Comparison of ENCODE assay signal across 5 worm cellular contexts in the genomic region with DNA sequence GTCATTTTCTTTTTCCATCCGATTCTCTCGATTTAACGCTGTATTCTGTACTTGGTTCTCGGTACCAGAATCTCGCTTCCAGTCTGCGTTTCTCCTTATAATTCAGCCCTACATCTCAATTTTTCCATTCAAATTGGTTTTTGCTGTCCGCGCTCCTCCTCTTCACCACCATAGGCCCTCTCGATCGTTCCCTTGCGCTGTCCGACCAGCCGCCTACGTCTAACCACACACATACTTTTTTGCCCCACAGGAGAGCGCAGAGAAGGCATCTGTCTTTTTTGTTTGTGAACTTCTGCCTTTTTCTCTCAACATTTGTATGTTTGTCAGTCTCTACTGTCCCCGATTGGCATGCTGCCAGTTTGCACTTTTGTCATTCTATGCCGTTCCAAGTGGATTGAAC.
A peak's percentile ranks its signal among the peaks of the same experiment; 100 is the strongest.
TF ChIP-seq lines count a peak whose summit lies in the region.

A gene (plus strand): TSS at position 310 of the 400 bp plus-strand sequence.

TF ChIP-seq in whole organism, L1 larva, 84 proteins besides CTCF, POLR2A, EP300 and RAD21 (continued from another document):
- TF ChIP-seq xbp-1 (tag; optimal IDR thresholded peaks at IDR 0.05; lab: Kevin White, UChicago) (peak; percentile 9), snu-23 (GFP tag; optimal IDR thresholded peaks at IDR 0.05; lab: Kevin White, UChicago) (peak; percentile 70), lin-14 (GFP tag; optimal IDR thresholded peaks at IDR 0.05; lab: Kevin White, UChicago) (peak; percentile 86), nhr-85 (tag; lab: Kevin White, UChicago) (peak; percentile 88), ets-5 (GFP tag; IDR thresholded peaks at IDR 0.05; lab: Robert Waterston, UW) (no peak), nhr-71 (tag; optimal IDR thresholded peaks at IDR 0.05; lab: Kevin White, UChicago) (peak; percentile 54), mdl-1 (tag; optimal IDR thresholded peaks at IDR 0.05; lab: Kevin White, UChicago) (peak in 1 of 2 experiments; percentile 13), nhr-90 (tag; optimal IDR thresholded peaks at IDR 0.05; lab: Kevin White, UChicago; ENCODE audit: poor library complexity) (peak; percentile 29), efl-1 (optimal IDR thresholded peaks at IDR 0.05; lab: Kevin White, UChicago) (peak in 1 of 2 experiments; percentile 18), efl-1 (GFP tag; optimal IDR thresholded peaks at IDR 0.05 in 1 of 2; lab: Kevin White, UChicago) (no peak), ceh-82 (tag; optimal IDR thresholded peaks at IDR 0.05; lab: Kevin White, UChicago) (peak in 2 of 3 experiments; percentile 7 to 17), pag-3 (tag; optimal IDR thresholded peaks at IDR 0.05; lab: Kevin White, UChicago; ENCODE audit: borderline replicate concordance, insufficient read depth) (no peak), skn-1 (tag; optimal IDR thresholded peaks at IDR 0.05; lab: Kevin White, UChicago) (peak; percentile 48), elt-3 (tag; optimal IDR thresholded peaks at IDR 0.05; lab: Kevin White, UChicago) (peak in 1 of 6 experiments; percentile 27), nhr-47 (tag; optimal IDR thresholded peaks at IDR 0.05; lab: Kevin White, UChicago) (peak; percentile 32), egl-27 (tag; optimal IDR thresholded peaks at IDR 0.05; lab: Kevin White, UChicago) (peak in 1 of 2 experiments; percentile 41), mef-2 (tag; optimal IDR thresholded peaks at IDR 0.05; lab: Kevin White, UChicago) (no peak), nhr-19 (GFP tag; conservative IDR thresholded peaks at IDR 0.05; lab: Robert Waterston, UW) (0 out of 2 replicates have a peak, but pooled peaks have one; percentile 12), lsy-2 (tag; optimal IDR thresholded peaks at IDR 0.05; lab: Kevin White, UChicago) (peak in 1 of 2 experiments; percentile 49), ceh-63 (GFP tag; optimal IDR thresholded peaks at IDR 0.05; lab: Kevin White, UChicago) (no peak), ceh-88 (GFP tag; IDR thresholded peaks at IDR 0.05; lab: Robert Waterston, UW) (no peak), ztf-4 (tag; optimal IDR thresholded peaks at IDR 0.05; lab: Kevin White, UChicago) (no peak)

TF ChIP-seq in whole organism, L2 larva, 48 proteins besides CTCF, POLR2A, EP300 and RAD21 (continued from another document):
- TF ChIP-seq sma-9 (GFP tag; optimal IDR thresholded peaks at IDR 0.05; lab: Kevin White, UChicago) (peak; percentile 4), sma-9 (tag; optimal IDR thresholded peaks at IDR 0.05; lab: Kevin White, UChicago) (no peak), F13H6.1 (tag; optimal IDR thresholded peaks at IDR 0.05; lab: Kevin White, UChicago) (peak; percentile 61), sma-3 (GFP tag; optimal IDR thresholded peaks at IDR 0.05; lab: Kevin White, UChicago) (peak; percentile 55), sem-4 (tag; optimal IDR thresholded peaks at IDR 0.05; lab: Kevin White, UChicago) (peak; percentile 19), egl-27 (tag; optimal IDR thresholded peaks at IDR 0.05; lab: Kevin White, UChicago) (peak; percentile 16), ama-1 (optimal IDR thresholded peaks at IDR 0.05; lab: Kevin White, UChicago) (no peak), skn-1 (tag; optimal IDR thresholded peaks at IDR 0.05; lab: Kevin White, UChicago) (no peak), nhr-12 (tag; optimal IDR thresholded peaks at IDR 0.05; lab: Kevin White, UChicago) (no peak), alr-1 (tag; optimal IDR thresholded peaks at IDR 0.05; lab: Kevin White, UChicago) (no peak), elt-3 (tag; optimal IDR thresholded peaks at IDR 0.05; lab: Kevin White, UChicago) (no peak), mdl-1 (tag; optimal IDR thresholded peaks at IDR 0.05; lab: Kevin White, UChicago) (no peak), zag-1 (tag; optimal IDR thresholded peaks at IDR 0.05; lab: Kevin White, UChicago) (no peak), ztf-4 (tag; optimal IDR thresholded peaks at IDR 0.05; lab: Kevin White, UChicago) (no peak), lsy-2 (tag; optimal IDR thresholded peaks at IDR 0.05; lab: Kevin White, UChicago) (peak in 1 of 2 experiments; percentile 1), nhr-25 (tag; optimal IDR thresholded peaks at IDR 0.05; lab: Kevin White, UChicago) (peak; percentile 50), unc-39 (tag; optimal IDR thresholded peaks at IDR 0.05; lab: Kevin White, UChicago) (no peak), nhr-129 (tag; optimal IDR thresholded peaks at IDR 0.05; lab: Kevin White, UChicago) (peak; percentile 55), nhr-237 (tag; optimal IDR thresholded peaks at IDR 0.05; lab: Kevin White, UChicago) (no peak), fos-1 (tag; optimal IDR thresholded peaks at IDR 0.05; lab: Kevin White, UChicago) (peak; percentile 57), ceh-16 (tag; optimal IDR thresholded peaks at IDR 0.05; lab: Kevin White, UChicago) (no peak), ZK546.5 (tag; optimal IDR thresholded peaks at IDR 0.05; lab: Kevin White, UChicago) (no peak), nhr-23 (tag; optimal IDR thresholded peaks at IDR 0.05; lab: Kevin White, UChicago) (no peak), unc-62 (GFP tag; optimal IDR thresholded peaks at IDR 0.05; lab: Kevin White, UChicago) (no peak), aly-2 (tag; optimal IDR thresholded peaks at IDR 0.05; lab: Kevin White, UChicago) (no peak)

TF ChIP-seq in whole organism, L3 larva, 47 proteins besides CTCF, POLR2A, EP300 and RAD21 (continued from another document):
- TF ChIP-seq egl-5 (tag; optimal IDR thresholded peaks at IDR 0.05; lab: Kevin White, UChicago) (peak; percentile 15), lin-15B (tag; optimal IDR thresholded peaks at IDR 0.05; lab: Kevin White, UChicago) (peak; percentile 7)

TF ChIP-seq in whole organism, L4 larva, 104 proteins besides CTCF, POLR2A, EP300 and RAD21 (continued from another document and continues in another):
- TF ChIP-seq T20F7.1 (GFP tag; optimal IDR thresholded peaks at IDR 0.05; lab: Kevin White, UChicago) (no peak), ztf-7 (tag; optimal IDR thresholded peaks at IDR 0.05; lab: Kevin White, UChicago) (no peak), set-16 (GFP tag; IDR thresholded peaks at IDR 0.05; lab: Robert Waterston, UW) (0 out of 2 replicates have a peak, but pooled peaks have one; percentile 20), ctbp-1 (GFP tag; IDR thresholded peaks at IDR 0.05; lab: Robert Waterston, UW) (no peak), R02D3.7 (tag; optimal IDR thresholded peaks at IDR 0.05; lab: Kevin White, UChicago) (no peak), dmd-8 (GFP tag; IDR thresholded peaks at IDR 0.05; lab: Robert Waterston, UW) (no peak), rbr-2 (tag; optimal IDR thresholded peaks at IDR 0.05; lab: Kevin White, UChicago) (peak; percentile 4), snpc-1.2 (GFP tag; IDR thresholded peaks at IDR 0.05; lab: Robert Waterston, UW) (no peak), dmd-6 (GFP tag; IDR thresholded peaks at IDR 0.05; lab: Robert Waterston, UW) (peak; percentile 16; the same call in 1 of the 2 replicates), madf-5 (GFP tag; IDR thresholded peaks at IDR 0.05; lab: Robert Waterston, UW) (no peak), mxl-3 (GFP tag; optimal IDR thresholded peaks at IDR 0.05; lab: Kevin White, UChicago) (peak; percentile 73), hmg-1.1 (GFP tag; IDR thresholded peaks at IDR 0.05; lab: Robert Waterston, UW) (peak; percentile 52; the same call in 1 of the 2 replicates), tra-1 (GFP tag; IDR thresholded peaks at IDR 0.05; lab: Robert Waterston, UW) (no peak), php-3 (GFP tag; IDR thresholded peaks at IDR 0.05; lab: Robert Waterston, UW) (no peak), F49E8.2 (tag; optimal IDR thresholded peaks at IDR 0.05; lab: Kevin White, UChicago; ENCODE audit: borderline replicate concordance) (no peak), fkh-10 (GFP tag; optimal IDR thresholded peaks at IDR 0.05; lab: Kevin White, UChicago) (no peak), egl-43 (GFP tag; IDR thresholded peaks at IDR 0.05; lab: Robert Waterston, UW) (peak; percentile 43; the same call in 1 of the 2 replicates), spr-1 (tag; optimal IDR thresholded peaks at IDR 0.05; lab: Kevin White, UChicago) (no peak), Y75B8A.6 (GFP tag; IDR thresholded peaks at IDR 0.05; lab: Robert Waterston, UW) (no peak), T26A8.4 (GFP tag; IDR thresholded peaks at IDR 0.05; lab: Robert Waterston, UW) (peak; percentile 51; the same call in 1 of the 2 replicates), hlh-30 (tag; optimal IDR thresholded peaks at IDR 0.05; lab: Kevin White, UChicago; ENCODE audit: insufficient read depth) (peak; percentile 53), daf-16 (GFP tag; optimal IDR thresholded peaks at IDR 0.05; lab: Kevin White, UChicago) (no peak), daf-16 (tag; optimal IDR thresholded peaks at IDR 0.05; lab: Kevin White, UChicago) (peak; percentile 48), nhr-6 (tag; optimal IDR thresholded peaks at IDR 0.05; lab: Kevin White, UChicago) (peak; percentile 28), nhr-11 (tag; optimal IDR thresholded peaks at IDR 0.05; lab: Kevin White, UChicago) (no peak), lin-13 (GFP tag; optimal IDR thresholded peaks at IDR 0.05; lab: Kevin White, UChicago) (no peak), unc-130 (GFP tag; optimal IDR thresholded peaks at IDR 0.05; lab: Kevin White, UChicago) (no peak), daf-12 (tag; optimal IDR thresholded peaks at IDR 0.05; lab: Kevin White, UChicago) (no peak), nhr-41 (GFP tag; IDR thresholded peaks at IDR 0.05; lab: Robert Waterston, UW) (no peak), lsy-2 (tag; optimal IDR thresholded peaks at IDR 0.05; lab: Kevin White, UChicago) (peak in 1 of 2 experiments; percentile 44), ZK337.2 (GFP tag; IDR thresholded peaks at IDR 0.05; lab: Robert Waterston, UW) (no peak), mep-1 (tag; optimal IDR thresholded peaks at IDR 0.05; lab: Kevin White, UChicago) (peak; percentile 51), ceh-28 (tag; optimal IDR thresholded peaks at IDR 0.05; lab: Kevin White, UChicago) (no peak), snpc-4 (tag; optimal IDR thresholded peaks at IDR 0.05; lab: Kevin White, UChicago) (no peak), jun-1 (tag; optimal IDR thresholded peaks at IDR 0.05; lab: Kevin White, UChicago) (no peak), arid-1 (GFP tag; conservative IDR thresholded peaks at IDR 0.05; lab: Robert Waterston, UW) (no peak), zip-11 (GFP tag; IDR thresholded peaks at IDR 0.05; lab: Robert Waterston, UW) (no peak), D1046.2 (GFP tag; IDR thresholded peaks at IDR 0.05; lab: Robert Waterston, UW) (no peak), mdt-29 (GFP tag; IDR thresholded peaks at IDR 0.05; lab: Robert Waterston, UW) (no peak), lir-3 (tag; optimal IDR thresholded peaks at IDR 0.05; lab: Kevin White, UChicago) (no peak), mdl-1 (tag; optimal IDR thresholded peaks at IDR 0.05; lab: Kevin White, UChicago) (peak in 1 of 2 experiments; percentile 44), lin-38 (GFP tag; IDR thresholded peaks at IDR 0.05; lab: Robert Waterston, UW) (no peak)

TF ChIP-seq in whole organism, young adult, 124 proteins besides CTCF, POLR2A, EP300 and RAD21 (continued from another document and continues in another):
- TF ChIP-seq hrde-1 (tag; optimal IDR thresholded peaks at IDR 0.05; lab: Kevin White, UChicago; ENCODE audit: borderline replicate concordance), result no peak
- no peak for TF ChIP-seq Y53F4B.3 (GFP tag; IDR thresholded peaks at IDR 0.05; lab: Robert Waterston, UW)
- TF ChIP-seq snpc-3.4 (tag; optimal IDR thresholded peaks at IDR 0.05; lab: Kevin White, UChicago), result no peak
- TF ChIP-seq attf-6 (GFP tag; IDR thresholded peaks at IDR 0.05; lab: Robert Waterston, UW), result no peak
- TF ChIP-seq rec-8 (tag; optimal IDR thresholded peaks at IDR 0.05; lab: Kevin White, UChicago), result no peak
- peak; percentile 62; the same call in 1 of the 2 replicates for TF ChIP-seq lin-26 (GFP tag; IDR thresholded peaks at IDR 0.05; lab: Robert Waterston, UW)
- TF ChIP-seq lag-1 (GFP tag; IDR thresholded peaks at IDR 0.05; lab: Robert Waterston, UW), result no peak
- no peak for TF ChIP-seq snpc-4 (GFP tag; optimal IDR thresholded peaks at IDR 0.05; lab: Kevin White, UChicago)
- TF ChIP-seq snpc-4 (tag; optimal IDR thresholded peaks at IDR 0.05; lab: Kevin White, UChicago), result peak in 3 of 4 experiments; percentile 9 to 29 (median 11)
- TF ChIP-seq let-526 (GFP tag; IDR thresholded peaks at IDR 0.05; lab: Robert Waterston, UW), result no peak
- no peak for TF ChIP-seq F33H1.4 (GFP tag; IDR thresholded peaks at IDR 0.05; lab: Robert Waterston, UW)
- TF ChIP-seq ztf-18 (tag; optimal IDR thresholded peaks at IDR 0.05; lab: Kevin White, UChicago), result no peak
- TF ChIP-seq madf-6 (GFP tag; IDR thresholded peaks at IDR 0.05; lab: Robert Waterston, UW), result no peak
- no peak for TF ChIP-seq aptf-3 (GFP tag; IDR thresholded peaks at IDR 0.05; lab: Robert Waterston, UW)
- TF ChIP-seq chd-7 (tag; optimal IDR thresholded peaks at IDR 0.05; lab: Kevin White, UChicago), result no peak
- no peak for TF ChIP-seq efl-1 (GFP tag; optimal IDR thresholded peaks at IDR 0.05; lab: Kevin White, UChicago)
- TF ChIP-seq ccch-3 (GFP tag; optimal IDR thresholded peaks at IDR 0.05; lab: Kevin White, UChicago), result no peak
- no peak for TF ChIP-seq Y79H2A.3 (GFP tag; conservative IDR thresholded peaks at IDR 0.05; lab: Robert Waterston, UW)
- no peak for TF ChIP-seq F10E7.11 (tag; optimal IDR thresholded peaks at IDR 0.05; lab: Kevin White, UChicago)
- no peak for TF ChIP-seq C06A6.2 (GFP tag; conservative IDR thresholded peaks at IDR 0.05; lab: Robert Waterston, UW)
- no peak for TF ChIP-seq egl-44 (GFP tag; IDR thresholded peaks at IDR 0.05; lab: Robert Waterston, UW)
- no peak for TF ChIP-seq B0019.2 (GFP tag; conservative IDR thresholded peaks at IDR 0.05; lab: Robert Waterston, UW)
- no peak for TF ChIP-seq ceh-58 (GFP tag; IDR thresholded peaks at IDR 0.05; lab: Robert Waterston, UW)
- no peak for TF ChIP-seq F37B4.10 (GFP tag; IDR thresholded peaks at IDR 0.05; lab: Robert Waterston, UW)
- no peak for TF ChIP-seq bed-1 (GFP tag; IDR thresholded peaks at IDR 0.05; lab: Robert Waterston, UW)
- TF ChIP-seq Y67H2A.10 (GFP tag; conservative IDR thresholded peaks at IDR 0.05; lab: Robert Waterston, UW), result no peak
- TF ChIP-seq sptf-2 (GFP tag; optimal IDR thresholded peaks at IDR 0.05; lab: Kevin White, UChicago), result no peak
- TF ChIP-seq nhr-179 (tag; optimal IDR thresholded peaks at IDR 0.05; lab: Kevin White, UChicago), result no peak
- no peak for TF ChIP-seq F52B5.7 (tag; optimal IDR thresholded peaks at IDR 0.05; lab: Kevin White, UChicago)
- TF ChIP-seq D2030.7 (GFP tag; IDR thresholded peaks at IDR 0.05; lab: Robert Waterston, UW), result no peak
- no peak for TF ChIP-seq ztf-6 (GFP tag; IDR thresholded peaks at IDR 0.05; lab: Robert Waterston, UW)
- no peak for TF ChIP-seq madf-10 (tag; optimal IDR thresholded peaks at IDR 0.05; lab: Kevin White, UChicago)
- no peak for TF ChIP-seq lin-35 (GFP tag; optimal IDR thresholded peaks at IDR 0.05; lab: Kevin White, UChicago)
- TF ChIP-seq T07F8.4 (tag; optimal IDR thresholded peaks at IDR 0.05; lab: Kevin White, UChicago), result no peak
- no peak; the same call in 1 of the 2 replicates for TF ChIP-seq hmg-1.2 (GFP tag; IDR thresholded peaks at IDR 0.05; lab: Robert Waterston, UW)
- TF ChIP-seq sdz-38 (tag; optimal IDR thresholded peaks at IDR 0.05; lab: Kevin White, UChicago), result no peak
- no peak for TF ChIP-seq F22D6.2 (tag; optimal IDR thresholded peaks at IDR 0.05; lab: Kevin White, UChicago)
- no peak for TF ChIP-seq atf-7 (tag; optimal IDR thresholded peaks at IDR 0.05; lab: Kevin White, UChicago)
- TF ChIP-seq tbp1 (GFP tag; optimal IDR thresholded peaks at IDR 0.05; lab: Kevin White, UChicago), result no peak
- no peak for TF ChIP-seq ceh-91 (GFP tag; IDR thresholded peaks at IDR 0.05; lab: Robert Waterston, UW)
- TF ChIP-seq zfh-2 (GFP tag; conservative IDR thresholded peaks at IDR 0.05; lab: Robert Waterston, UW), result peak; percentile 89
- no peak for TF ChIP-seq C17E4.6 (GFP tag; IDR thresholded peaks at IDR 0.05; lab: Robert Waterston, UW)
- peak; percentile 12 for TF ChIP-seq lin-40 (tag; optimal IDR thresholded peaks at IDR 0.05; lab: Kevin White, UChicago)
- no peak for TF ChIP-seq attf-3 (GFP tag; conservative IDR thresholded peaks at IDR 0.05; lab: Robert Waterston, UW)
- no peak for TF ChIP-seq F23B12.7 (tag; optimal IDR thresholded peaks at IDR 0.05; lab: Kevin White, UChicago; ENCODE audit: insufficient read depth)
- TF ChIP-seq somi-1 (GFP tag; optimal IDR thresholded peaks at IDR 0.05; lab: Kevin White, UChicago), result no peak
- no peak for TF ChIP-seq madf-3 (GFP tag; IDR thresholded peaks at IDR 0.05; lab: Robert Waterston, UW)
- no peak for TF ChIP-seq snpc-1.3 (tag; optimal IDR thresholded peaks at IDR 0.05; lab: Kevin White, UChicago; ENCODE audit: insufficient read depth)
- TF ChIP-seq tlf-1 (GFP tag; optimal IDR thresholded peaks at IDR 0.05; lab: Kevin White, UChicago), result no peak
- no peak for TF ChIP-seq Y95B8A.8 (GFP tag; IDR thresholded peaks at IDR 0.05; lab: Robert Waterston, UW)
